Worm (Caenorhabditis elegans) whole organism, L4 larva: ENCODE measurements around the gene srbc-33.
A peak's percentile ranks its signal among the peaks of the same experiment; 100 is the strongest.

ENCODE experiments used
- F10B5.3 ChIP-seq: sonication (generic microtip); optimal IDR thresholded peaks from 2 replicates; lab custom pipeline; 2016; ENCODE audit warnings: mild to moderate bottlenecking, missing genetic modification characterization, missing compliant biosample characterization
- F26F4.8 ChIP-seq: fragments of 200-800 bp; sonication (Bioruptor generic); conservative IDR thresholded peaks from 2 replicates; pipeline ENCODE4 v1.3.6; 2022; ENCODE audit warnings: missing genetic modification characterization, missing compliant biosample characterization
- F37D6.2 ChIP-seq: sonication (generic microtip); optimal IDR thresholded peaks from 2 replicates; lab custom pipeline; 2016; ENCODE audit warnings: mild to moderate bottlenecking, missing genetic modification characterization, missing compliant biosample characterization
- T26A8.4 ChIP-seq: fragments of 200-800 bp; sonication (Bioruptor generic); IDR thresholded peaks from 2 replicates; pipeline ENCODE4 v1.3.6; 2022; ENCODE audit warnings: missing genetic modification characterization, missing compliant biosample characterization
- ZK546.5 ChIP-seq, 2 experiments: sonication (generic microtip); optimal IDR thresholded peaks; 2 replicates each; lab custom pipeline; 2017; ENCODE audit warnings: missing biosample characterization in 2 of 2, missing genetic modification characterization in 2 of 2
- aha-1 ChIP-seq: fragments of 150-350 bp; peaks from one replicate; lab custom pipeline; 2014; ENCODE audit warnings: missing biosample characterization, missing genetic modification characterization
- ama-1 ChIP-seq: fragments of 150-350 bp; optimal IDR thresholded peaks from 2 replicates; lab custom pipeline; 2014; ENCODE audit warnings: inconsistent platforms, mixed read lengths
- attf-4 ChIP-seq: sonication (generic microtip); optimal IDR thresholded peaks from 3 replicates; lab custom pipeline; 2017; ENCODE audit warnings: missing biosample characterization, missing genetic modification characterization
- ceh-32 ChIP-seq: sonication (generic microtip); optimal IDR thresholded peaks from 2 replicates; lab custom pipeline; 2016; ENCODE audit warnings: mild to moderate bottlenecking, missing genetic modification characterization, missing compliant biosample characterization; ENCODE audit not compliant: poor library complexity
- ceh-82 ChIP-seq: sonication (generic microtip); optimal IDR thresholded peaks from 2 replicates; lab custom pipeline; 2017; ENCODE audit warnings: missing biosample characterization, missing genetic modification characterization
- ces-1 ChIP-seq: fragments of 150-350 bp; sonication (generic microtip); optimal IDR thresholded peaks from 4 replicates; lab custom pipeline; 2014; ENCODE audit warnings: missing biosample characterization, missing genetic modification reagents, missing genetic modification characterization
- ctbp-1 ChIP-seq: fragments of 200-800 bp; sonication (Bioruptor generic); IDR thresholded peaks from 2 replicates; pipeline ENCODE4 v1.3.6; 2022; ENCODE audit warnings: missing genetic modification reagents, missing genetic modification characterization, missing compliant biosample characterization
- daf-12 ChIP-seq: fragments of 150-350 bp; optimal IDR thresholded peaks from 2 replicates; lab custom pipeline; 2014; ENCODE audit warnings: missing biosample characterization, missing genetic modification reagents, missing genetic modification characterization
- dmd-6 ChIP-seq: fragments of 200-800 bp; sonication (Bioruptor generic); IDR thresholded peaks from 2 replicates; pipeline ENCODE4 v1.3.6; 2022; ENCODE audit warnings: missing genetic modification reagents, missing genetic modification characterization, missing compliant biosample characterization
- dmd-8 ChIP-seq: fragments of 200-800 bp; sonication (Bioruptor generic); IDR thresholded peaks from 2 replicates; pipeline ENCODE4 v1.3.6; 2022; ENCODE audit warnings: missing genetic modification characterization, missing compliant biosample characterization
- duxl-1 ChIP-seq: sonication (generic microtip); optimal IDR thresholded peaks from 2 replicates; lab custom pipeline; 2016; ENCODE audit warnings: mild to moderate bottlenecking, missing genetic modification characterization, moderate library complexity, missing compliant biosample characterization; ENCODE audit not compliant: poor library complexity
- fkh-10 ChIP-seq: fragments of 150-350 bp; optimal IDR thresholded peaks from 2 replicates; lab custom pipeline; 2014; ENCODE audit warnings: missing biosample characterization, missing genetic modification reagents, missing genetic modification characterization
- fos-1 ChIP-seq: fragments of 150-350 bp; optimal IDR thresholded peaks from 2 replicates; lab custom pipeline; 2014; ENCODE audit warnings: missing biosample characterization, missing genetic modification characterization
- lin-1 ChIP-seq: fragments of 200-800 bp; sonication (Bioruptor generic); IDR thresholded peaks from 2 replicates; pipeline ENCODE4 v1.3.6; 2022; ENCODE audit warnings: missing genetic modification reagents, missing genetic modification characterization, missing compliant biosample characterization
- lin-13 ChIP-seq: fragments of 150-350 bp; optimal IDR thresholded peaks from 2 replicates; lab custom pipeline; 2014; ENCODE audit warnings: missing biosample characterization, missing genetic modification reagents, missing genetic modification characterization
- lsy-2 ChIP-seq, 2 experiments: fragments of 150-350 bp in 1 of 2; sonication (generic microtip) in 1 of 2; optimal IDR thresholded peaks; 2 replicates each; lab custom pipeline; 2014 to 2017; ENCODE audit warnings: missing biosample characterization in 2 of 2, missing genetic modification characterization in 2 of 2
- nhr-10 ChIP-seq: fragments of 150-350 bp; optimal IDR thresholded peaks from 2 replicates; lab custom pipeline; 2014; ENCODE audit warnings: missing biosample characterization, missing genetic modification characterization
- nhr-111 ChIP-seq: fragments of 200-800 bp; sonication (Bioruptor generic); optimal IDR thresholded peaks from 2 replicates; lab custom pipeline; 2018; ENCODE audit warnings: mild to moderate bottlenecking, missing genetic modification characterization, missing compliant biosample characterization
- nhr-28 ChIP-seq: fragments of 150-350 bp; optimal IDR thresholded peaks from 2 replicates; lab custom pipeline; 2014; ENCODE audit warnings: missing biosample characterization, missing genetic modification characterization
- set-16 ChIP-seq: fragments of 200-800 bp; sonication (Bioruptor generic); IDR thresholded peaks from 2 replicates; pipeline ENCODE4 v1.3.6; 2022; ENCODE audit warnings: missing genetic modification reagents, missing genetic modification characterization, missing compliant biosample characterization
- snpc-4 ChIP-seq: fragments of 150-350 bp; optimal IDR thresholded peaks from 2 replicates; lab custom pipeline; 2014; ENCODE audit warnings: missing biosample characterization, missing genetic modification characterization
- unc-62 ChIP-seq, 3 experiments: fragments of 150-350 bp in 1 of 3; sonication (generic microtip); optimal IDR thresholded peaks in 2 of 3; peaks in 1 of 3; 1 replicate in 1 of 3; 2 replicates in 2 of 3; lab custom pipeline; 2014 to 2017; ENCODE audit warnings: missing biosample characterization in 3 of 3, missing genetic modification characterization in 3 of 3, missing genetic modification reagents in 3 of 3, missing genotype in 1 of 3
- zfp-3 ChIP-seq: fragments of 200-800 bp; sonication (Bioruptor generic); conservative IDR thresholded peaks from 2 replicates; pipeline ENCODE4 v1.3.6; 2022; ENCODE audit warnings: missing genetic modification reagents, missing genetic modification characterization, missing compliant biosample characterization

The srbc-33 gene

ce11 chrV:3454620-3455019 lies 30.0 kb downstream of the srbc-33 start:
- TF ChIP-seq ceh-82 (tag; lab: Kevin White, UChicago) (no peak), aha-1 (peak; percentile 71), unc-62 (GFP tag; optimal IDR thresholded peaks at IDR 0.05 in 1 of 2; lab: Kevin White, UChicago) (peak in 1 of 2 experiments; percentile 54), unc-62 (tag; optimal IDR thresholded peaks at IDR 0.05; lab: Kevin White, UChicago) (no peak), set-16 (GFP tag; lab: Robert Waterston, UW) (peak; percentile 37; the same call in 1 of the 2 replicates), ama-1 (no peak)

- TF ChIP-seq lin-1 (GFP tag; lab: Robert Waterston, UW) (no peak), lin-13 (GFP tag; lab: Kevin White, UChicago) (no peak), ceh-32 (tag; lab: Kevin White, UChicago) (no peak), set-16 (GFP tag; lab: Robert Waterston, UW) (no peak), ces-1 (GFP tag; lab: Kevin White, UChicago) (peak; percentile 58), ZK546.5 (tag; optimal IDR thresholded peaks at IDR 0.05; lab: Kevin White, UChicago) (no peak), nhr-28 (tag; lab: Kevin White, UChicago) (no peak), fkh-10 (peak; percentile 7), lsy-2 (tag; optimal IDR thresholded peaks at IDR 0.05; lab: Kevin White, UChicago) (no peak)
These were observed 32.1 kb downstream of the srbc-33 start for ce11 chrV:3452489-3452888.

ce11 chrV:3451646-3452045 lies 33.0 kb downstream of the srbc-33 start:
- TF ChIP-seq fkh-10 (peak; percentile 21), unc-62 (GFP tag; optimal IDR thresholded peaks at IDR 0.05 in 1 of 2; lab: Kevin White, UChicago) (peak in 1 of 2 experiments; percentile 10), unc-62 (tag; optimal IDR thresholded peaks at IDR 0.05; lab: Kevin White, UChicago) (no peak), attf-4 (tag; lab: Kevin White, UChicago) (no peak), F10B5.3 (tag; lab: Kevin White, UChicago) (no peak), fos-1 (tag; lab: Kevin White, UChicago) (no peak)
- TF ChIP-seq, all 104 proteins: peak for 2

ce11 chrV:3450351-3450750 lies 34.3 kb downstream of the srbc-33 start:
- no peak for TF ChIP-seq fos-1 (tag; lab: Kevin White, UChicago)
- TF ChIP-seq nhr-10 (tag; lab: Kevin White, UChicago): no peak
- no peak for TF ChIP-seq ceh-32 (tag; lab: Kevin White, UChicago)
- no peak for TF ChIP-seq T26A8.4 (GFP tag; lab: Robert Waterston, UW)
- no peak for TF ChIP-seq F26F4.8 (GFP tag; lab: Robert Waterston, UW)
- TF ChIP-seq F10B5.3 (tag; lab: Kevin White, UChicago): no peak
- TF ChIP-seq ZK546.5 (tag; optimal IDR thresholded peaks at IDR 0.05; lab: Kevin White, UChicago): no peak
- no peak for TF ChIP-seq zfp-3 (GFP tag; lab: Robert Waterston, UW)
- TF ChIP-seq unc-62 (GFP tag; optimal IDR thresholded peaks at IDR 0.05 in 1 of 2; lab: Kevin White, UChicago): peak in 1 of 2 experiments; percentile 91
- no peak for TF ChIP-seq unc-62 (tag; optimal IDR thresholded peaks at IDR 0.05; lab: Kevin White, UChicago)
- no peak for TF ChIP-seq ces-1 (GFP tag; lab: Kevin White, UChicago)
- no peak for TF ChIP-seq ctbp-1 (GFP tag; lab: Robert Waterston, UW)
- no peak for TF ChIP-seq snpc-4 (tag; lab: Kevin White, UChicago)
- peak; percentile 70 for TF ChIP-seq aha-1

- TF ChIP-seq lin-1 (GFP tag; lab: Robert Waterston, UW) (no peak), daf-12 (tag; lab: Kevin White, UChicago) (no peak), snpc-4 (tag; lab: Kevin White, UChicago) (no peak), dmd-6 (GFP tag; lab: Robert Waterston, UW) (no peak), nhr-111 (GFP tag; lab: Kevin White, UChicago) (no peak), zfp-3 (GFP tag; lab: Robert Waterston, UW) (no peak), dmd-8 (no peak)
These were observed 34.8 kb downstream of the srbc-33 start for ce11 chrV:3449810-3450209.

DNA sequence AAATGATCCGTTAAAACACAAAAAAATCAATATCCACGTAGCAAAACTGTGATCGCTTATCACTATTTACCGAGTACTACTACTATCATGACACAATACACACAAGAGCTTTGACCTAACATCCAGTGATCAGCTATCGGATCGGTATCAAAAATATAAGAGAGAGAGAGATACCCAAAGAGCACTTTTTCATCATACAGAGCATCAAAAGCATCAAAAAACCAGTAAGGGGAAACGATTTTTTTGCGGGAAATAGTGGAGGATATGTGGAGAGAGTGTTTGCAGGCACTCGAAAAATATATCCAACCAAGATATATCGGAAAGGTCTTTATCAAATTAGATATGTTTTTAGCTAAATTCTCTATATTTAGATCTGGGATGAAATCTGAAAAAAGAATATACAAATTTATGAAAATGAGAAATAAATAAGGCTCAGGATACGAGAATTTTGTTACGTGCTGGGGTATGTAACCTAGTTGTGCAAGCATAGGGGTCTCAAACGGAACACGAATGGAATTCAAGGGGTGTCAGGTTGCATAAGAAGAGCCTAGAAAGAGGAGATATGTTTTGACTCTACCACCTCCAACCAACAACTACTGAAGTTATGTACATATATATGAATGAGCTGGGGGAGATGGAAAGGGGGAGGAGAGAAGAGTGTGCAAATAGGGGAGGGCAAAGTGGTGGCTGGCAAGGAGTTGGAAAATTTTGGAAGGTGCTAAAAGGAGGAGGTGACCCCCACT lies 39.3 kb downstream of the srbc-33 start:
- TF ChIP-seq duxl-1 (tag; lab: Kevin White, UChicago): no peak
- TF ChIP-seq unc-62 (GFP tag; optimal IDR thresholded peaks at IDR 0.05 in 1 of 2; lab: Kevin White, UChicago): peak in 1 of 2 experiments; percentile 83
- TF ChIP-seq unc-62 (tag; optimal IDR thresholded peaks at IDR 0.05; lab: Kevin White, UChicago): no peak
- no peak for TF ChIP-seq F37D6.2 (tag; lab: Kevin White, UChicago)
